Worm (Caenorhabditis elegans) whole organism, L2 larva: ENCODE measurements around the gene rabx-5.

Experiments
- C34F6.9 ChIP-seq: fragments of 150-350 bp; optimal IDR thresholded peaks from 2 replicates; lab custom pipeline; 2014; ENCODE audit warnings: missing biosample characterization, missing genetic modification characterization
- F13H6.1 ChIP-seq: sonication (generic microtip); optimal IDR thresholded peaks from 2 replicates; lab custom pipeline; 2016; ENCODE audit warnings: missing genetic modification characterization, missing compliant biosample characterization
- Y55F3AM.14 ChIP-seq: fragments of 200-800 bp; sonication (Bioruptor generic); optimal IDR thresholded peaks from 2 replicates; lab custom pipeline; 2018; ENCODE audit warnings: mild to moderate bottlenecking, missing genetic modification characterization, missing compliant biosample characterization
- ZK546.5 ChIP-seq: sonication (generic microtip); optimal IDR thresholded peaks from 2 replicates; lab custom pipeline; 2017; ENCODE audit warnings: missing biosample characterization, missing genetic modification characterization
- alr-1 ChIP-seq: fragments of 150-350 bp; optimal IDR thresholded peaks from 2 replicates; lab custom pipeline; 2014; ENCODE audit warnings: missing biosample characterization, missing genetic modification characterization
- aly-2 ChIP-seq: fragments of 150-350 bp; optimal IDR thresholded peaks from 2 replicates; lab custom pipeline; 2014; ENCODE audit warnings: missing biosample characterization, missing genetic modification characterization
- blmp-1 ChIP-seq: sonication (generic microtip); optimal IDR thresholded peaks from 2 replicates; lab custom pipeline; 2017; ENCODE audit warnings: missing genetic modification characterization, mild to moderate bottlenecking, missing compliant biosample characterization, antibody characterized with exemption, moderate library complexity; ENCODE audit not compliant: insufficient read depth
- ceh-82 ChIP-seq: fragments of 150-350 bp; optimal IDR thresholded peaks from 2 replicates; lab custom pipeline; 2014; ENCODE audit warnings: missing biosample characterization, missing genetic modification characterization
- crh-2 ChIP-seq: sonication (generic microtip); optimal IDR thresholded peaks from 2 replicates; lab custom pipeline; 2017; ENCODE audit warnings: missing biosample characterization, missing genetic modification characterization
- egl-27 ChIP-seq: sonication (generic microtip); optimal IDR thresholded peaks from 3 replicates; lab custom pipeline; 2017; ENCODE audit warnings: missing biosample characterization, missing genetic modification reagents, missing genetic modification characterization
- fos-1 ChIP-seq: fragments of 150-350 bp; optimal IDR thresholded peaks from 2 replicates; lab custom pipeline; 2014; ENCODE audit warnings: missing biosample characterization, missing genetic modification characterization
- gmeb-1 ChIP-seq: fragments of 150-350 bp; optimal IDR thresholded peaks from 2 replicates; lab custom pipeline; 2014; ENCODE audit warnings: missing biosample characterization, missing genetic modification characterization
- lin-11 ChIP-seq: fragments of 150-350 bp; sonication (generic microtip); optimal IDR thresholded peaks from 2 replicates; lab custom pipeline; 2014; ENCODE audit warnings: missing biosample characterization, missing genetic modification characterization, inconsistent platforms, mixed read lengths
- lin-13 ChIP-seq: fragments of 150-350 bp; optimal IDR thresholded peaks from 2 replicates; lab custom pipeline; 2014; ENCODE audit warnings: missing biosample characterization, missing genetic modification reagents, missing genetic modification characterization
- lin-39 ChIP-seq: fragments of 150-350 bp; optimal IDR thresholded peaks from 2 replicates; lab custom pipeline; 2014; ENCODE audit warnings: missing biosample characterization, missing genetic modification reagents, missing genetic modification characterization
- lsy-2 ChIP-seq, 2 experiments: fragments of 150-350 bp in 1 of 2; sonication (generic microtip) in 1 of 2; optimal IDR thresholded peaks; 2 replicates each; lab custom pipeline; 2014 to 2017; ENCODE audit warnings: missing biosample characterization in 2 of 2, missing genetic modification characterization in 2 of 2
- mab-5 ChIP-seq: fragments of 150-350 bp; optimal IDR thresholded peaks from 2 replicates; lab custom pipeline; 2014; ENCODE audit warnings: missing biosample characterization, missing genetic modification characterization
- mbf-1 ChIP-seq: sonication (generic microtip); optimal IDR thresholded peaks from 2 replicates; lab custom pipeline; 2017; ENCODE audit warnings: missing biosample characterization, missing genetic modification characterization
- mdl-1 ChIP-seq, 2 experiments: fragments of 150-350 bp in 1 of 2; sonication (generic microtip) in 1 of 2; optimal IDR thresholded peaks; 2 replicates each; lab custom pipeline; 2017; ENCODE audit warnings: missing biosample characterization in 2 of 2, missing genetic modification characterization in 2 of 2
- nhr-129 ChIP-seq: fragments of 150-350 bp; optimal IDR thresholded peaks from 2 replicates; lab custom pipeline; 2014; ENCODE audit warnings: missing biosample characterization, missing genetic modification characterization
- nhr-21 ChIP-seq: fragments of 150-350 bp; optimal IDR thresholded peaks from 2 replicates; lab custom pipeline; 2014; ENCODE audit warnings: missing biosample characterization, missing genetic modification characterization
- nhr-237 ChIP-seq: fragments of 150-350 bp; optimal IDR thresholded peaks from 2 replicates; lab custom pipeline; 2014; ENCODE audit warnings: missing biosample characterization, missing genetic modification characterization
- nhr-25 ChIP-seq: fragments of 150-350 bp; sonication (generic microtip); optimal IDR thresholded peaks from 3 replicates; lab custom pipeline; 2014; ENCODE audit warnings: missing biosample characterization, missing genetic modification characterization
- nhr-6 ChIP-seq: fragments of 150-350 bp; optimal IDR thresholded peaks from 2 replicates; lab custom pipeline; 2014; ENCODE audit warnings: missing biosample characterization, missing genetic modification characterization
- peb-1 ChIP-seq: fragments of 150-350 bp; optimal IDR thresholded peaks from 2 replicates; lab custom pipeline; 2014; ENCODE audit warnings: missing biosample characterization, missing genetic modification characterization
- sma-3 ChIP-seq: sonication (generic microtip); optimal IDR thresholded peaks from 2 replicates; lab custom pipeline; 2016; ENCODE audit warnings: missing genetic modification reagents, missing genetic modification characterization, missing compliant biosample characterization
- sma-9 ChIP-seq, 2 experiments: fragments of 150-350 bp in 1 of 2; sonication (generic microtip) in 1 of 2; optimal IDR thresholded peaks; 2 replicates each; lab custom pipeline; 2014 to 2016; ENCODE audit warnings: missing genetic modification characterization in 2 of 2, mild to moderate bottlenecking in 1 of 2, missing biosample characterization in 1 of 2, missing compliant biosample characterization in 1 of 2, missing genetic modification reagents in 1 of 2, moderate library complexity in 1 of 2
- unc-39 ChIP-seq: fragments of 150-350 bp; optimal IDR thresholded peaks from 2 replicates; lab custom pipeline; 2014; ENCODE audit warnings: missing biosample characterization, missing genetic modification characterization
- unc-55 ChIP-seq: fragments of 150-350 bp; sonication (generic microtip); optimal IDR thresholded peaks from 3 replicates; lab custom pipeline; 2014; ENCODE audit warnings: missing biosample characterization, missing genetic modification reagents, missing genetic modification characterization
- unc-62 ChIP-seq: fragments of 150-350 bp; optimal IDR thresholded peaks from 2 replicates; lab custom pipeline; 2014; ENCODE audit warnings: missing biosample characterization, missing genetic modification reagents, missing genetic modification characterization
- ztf-1 ChIP-seq: fragments of 200-800 bp; sonication (Bioruptor generic); conservative IDR thresholded peaks from 2 replicates; pipeline ENCODE4 v1.3.6; 2022; ENCODE audit warnings: missing genetic modification characterization, missing compliant biosample characterization
- ztf-4 ChIP-seq: fragments of 150-350 bp; optimal IDR thresholded peaks from 2 replicates; lab custom pipeline; 2014; ENCODE audit warnings: missing biosample characterization, missing genetic modification characterization

rabx-5 gene

DNA sequence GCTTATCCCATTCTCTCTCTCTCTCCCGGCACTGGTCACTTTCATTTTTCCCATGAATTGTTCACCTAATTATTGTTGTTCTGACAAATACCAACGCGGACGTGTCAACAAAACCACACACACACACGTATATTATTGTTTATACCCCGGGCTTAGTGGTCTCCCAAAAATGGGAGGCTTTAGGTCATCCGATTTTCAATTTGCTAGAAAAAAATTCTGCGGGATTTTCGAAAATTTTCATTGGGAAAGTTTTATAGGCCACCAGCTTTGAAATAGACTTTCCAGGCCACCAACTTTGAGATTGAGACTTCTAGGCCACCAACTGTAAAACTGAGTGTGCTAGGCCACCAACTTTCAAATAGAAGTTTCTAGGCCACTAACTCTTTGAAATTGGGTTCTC, 32.8 kb downstream of the rabx-5 start:
- TF ChIP-seq ztf-1: no peak
- TF ChIP-seq mab-5: no peak
- TF ChIP-seq sma-3 (GFP tag; lab: Kevin White, UChicago): no peak
- no peak for TF ChIP-seq gmeb-1
- TF ChIP-seq ztf-4 (tag; lab: Kevin White, UChicago): no peak

DNA sequence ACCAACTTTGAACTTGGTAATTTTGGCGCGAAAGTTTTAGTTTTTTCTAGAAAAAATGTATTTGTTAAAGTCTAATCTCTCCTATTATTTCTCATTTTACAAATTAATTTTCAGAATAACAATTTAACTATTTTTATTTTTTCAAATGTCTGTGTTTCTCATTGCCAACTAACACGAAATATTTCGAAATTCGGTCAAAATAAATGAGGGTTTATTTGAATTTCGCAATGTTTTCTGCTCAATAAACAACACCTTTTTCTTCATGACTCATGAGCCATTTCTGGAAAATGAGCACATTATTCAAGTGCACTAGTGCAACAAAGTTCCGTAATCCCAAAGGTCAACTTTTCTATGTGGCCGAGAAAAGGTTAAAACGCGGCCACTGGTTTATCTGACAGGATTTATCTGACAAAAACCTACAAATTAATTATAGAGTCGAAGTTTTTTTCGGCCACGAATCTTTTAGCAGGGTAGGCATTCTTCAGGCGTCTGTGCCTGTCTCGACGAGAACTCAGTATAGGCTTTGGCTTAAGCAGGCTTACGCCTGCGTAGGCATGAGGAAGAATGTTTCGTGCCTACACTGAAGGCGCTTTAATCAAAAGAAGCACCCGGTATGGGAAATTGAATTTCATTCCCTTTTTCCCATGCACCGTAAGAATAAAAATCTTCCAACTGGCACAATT, 33.3 kb downstream of the rabx-5 start, which contains the start of gene Y39A1A.27:
TSS of gene Y39A1A.27 (plus strand) at position 633 of the 683 bp plus-strand sequence.
- TF ChIP-seq ZK546.5 (no peak), C34F6.9 (tag; lab: Kevin White, UChicago) (no peak), fos-1 (tag; lab: Kevin White, UChicago) (no peak), peb-1 (no peak), alr-1 (tag; lab: Kevin White, UChicago) (no peak), unc-55 (GFP tag; lab: Kevin White, UChicago) (peak; percentile 60)

DNA sequence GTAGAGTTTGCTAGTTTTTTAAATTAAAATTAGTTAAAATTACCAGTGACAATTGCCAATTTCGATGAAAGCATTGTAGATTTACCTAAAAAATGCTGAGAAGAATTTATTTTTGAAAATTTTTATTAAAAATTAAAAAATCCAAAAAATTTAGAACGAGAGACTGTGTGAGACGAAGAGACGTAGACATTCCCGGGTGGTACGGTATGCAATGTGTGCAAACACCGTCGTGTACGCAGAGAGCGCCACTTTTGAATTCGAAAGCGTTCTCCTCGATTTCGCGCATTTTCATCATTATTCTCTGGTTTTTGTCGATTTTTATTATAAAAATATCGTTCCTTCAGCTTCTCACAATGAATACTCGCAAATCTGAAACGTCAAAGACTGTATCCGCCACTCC, 37.6 kb downstream of the rabx-5 start, which contains the start of the genes dhs-11 and orc-1:
TSS of gene dhs-11 (minus strand) at position 85 of the 400 bp plus-strand sequence.
TSS of gene orc-1 (plus strand) at position 349 of the 400 bp plus-strand sequence.
- TF ChIP-seq crh-2 (tag; lab: Kevin White, UChicago): peak; percentile 25
- TF ChIP-seq sma-3 (GFP tag; lab: Kevin White, UChicago): peak; percentile 15
- no peak for TF ChIP-seq nhr-6 (tag; lab: Kevin White, UChicago)
- peak; percentile 51 for TF ChIP-seq nhr-129 (tag; lab: Kevin White, UChicago)
- TF ChIP-seq unc-55 (GFP tag; lab: Kevin White, UChicago): peak; percentile 82
- peak; percentile 13 for TF ChIP-seq fos-1 (tag; lab: Kevin White, UChicago)
- peak; percentile 87 for TF ChIP-seq gmeb-1
- peak; percentile 37 for TF ChIP-seq lin-13 (GFP tag; lab: Kevin White, UChicago)
- TF ChIP-seq lsy-2 (tag; optimal IDR thresholded peaks at IDR 0.05; lab: Kevin White, UChicago): peak; percentile 91 to 99
- TF ChIP-seq nhr-25: peak; percentile 50
- TF ChIP-seq nhr-21 (tag; lab: Kevin White, UChicago): peak; percentile 10
- TF ChIP-seq mdl-1 (tag; optimal IDR thresholded peaks at IDR 0.05; lab: Kevin White, UChicago): no peak
- no peak for TF ChIP-seq mbf-1 (tag; lab: Kevin White, UChicago)
- peak; percentile 77 for TF ChIP-seq C34F6.9 (tag; lab: Kevin White, UChicago)
- peak; percentile 52 for TF ChIP-seq lin-11

DNA sequence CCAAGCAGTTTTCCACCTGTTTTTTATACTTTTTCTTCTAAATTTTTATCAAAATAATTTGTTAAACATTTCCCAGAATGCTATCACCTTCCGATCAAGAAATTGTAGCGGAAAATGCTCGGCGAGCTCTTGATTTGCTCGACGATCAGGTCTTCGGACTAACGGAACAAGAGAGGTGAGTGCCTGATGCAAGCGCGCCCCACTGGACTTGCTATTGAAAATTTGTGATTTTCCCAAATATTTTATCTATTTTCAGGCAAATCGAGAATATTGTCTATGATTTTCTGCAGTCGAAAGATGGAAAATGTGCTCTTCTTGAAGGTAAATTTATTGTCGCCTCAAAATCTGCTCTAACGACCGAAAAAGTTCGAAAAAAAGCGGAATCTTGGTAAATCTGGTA, 40.9 kb downstream of the rabx-5 start, which contains the start of gene orc-4:
TSS of gene orc-4 (plus strand) at position 77 of the 400 bp plus-strand sequence.
- TF ChIP-seq mdl-1 (tag; optimal IDR thresholded peaks at IDR 0.05; lab: Kevin White, UChicago) (no peak), nhr-129 (tag; lab: Kevin White, UChicago) (no peak), blmp-1 (tag; lab: Kevin White, UChicago) (no peak), peb-1 (no peak), C34F6.9 (tag; lab: Kevin White, UChicago) (peak; percentile 19), lsy-2 (tag; optimal IDR thresholded peaks at IDR 0.05; lab: Kevin White, UChicago) (peak in 1 of 2 experiments; percentile 45), lin-11 (no peak)

DNA sequence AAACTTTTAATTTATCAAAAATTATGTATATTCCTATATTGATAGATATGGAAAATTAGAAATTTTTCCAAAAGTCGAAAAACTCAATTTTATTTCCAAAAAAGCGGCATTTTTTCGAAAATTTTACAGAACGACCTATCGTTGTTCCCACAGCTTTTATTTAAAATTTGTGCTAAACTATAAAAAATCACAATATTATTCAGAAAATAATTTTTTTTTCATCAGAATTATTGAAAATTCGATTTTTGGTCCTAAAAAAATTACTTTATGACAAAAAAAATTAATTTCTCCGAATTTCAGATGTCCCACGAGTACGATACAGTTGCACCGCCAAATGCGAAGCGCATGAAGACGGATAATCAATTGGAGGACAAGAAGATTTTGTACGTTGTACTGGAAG, 44.1 kb downstream of the rabx-5 start, which contains the start of gene emg-1:
TSS of gene emg-1 (plus strand) at position 301 of the 400 bp plus-strand sequence.
- TF ChIP-seq lin-39 (tag; lab: Kevin White, UChicago) (no peak), ceh-82 (tag; lab: Kevin White, UChicago) (no peak), aly-2 (no peak), mab-5 (no peak), peb-1 (no peak), Y55F3AM.14 (GFP tag; lab: Kevin White, UChicago) (no peak), unc-39 (tag; lab: Kevin White, UChicago) (no peak), C34F6.9 (tag; lab: Kevin White, UChicago) (no peak), unc-55 (GFP tag; lab: Kevin White, UChicago) (no peak), nhr-237 (tag; lab: Kevin White, UChicago) (no peak), F13H6.1 (tag; lab: Kevin White, UChicago) (no peak), sma-9 (GFP tag; optimal IDR thresholded peaks at IDR 0.05; lab: Kevin White, UChicago) (no peak), sma-9 (tag; optimal IDR thresholded peaks at IDR 0.05; lab: Kevin White, UChicago) (no peak), unc-62 (GFP tag; lab: Kevin White, UChicago) (no peak), mdl-1 (tag; optimal IDR thresholded peaks at IDR 0.05; lab: Kevin White, UChicago) (no peak), nhr-25 (no peak), egl-27 (tag; lab: Kevin White, UChicago) (no peak), lsy-2 (tag; optimal IDR thresholded peaks at IDR 0.05; lab: Kevin White, UChicago) (no peak), lin-11 (no peak), ztf-4 (tag; lab: Kevin White, UChicago) (no peak)
